Worm (Caenorhabditis elegans): ENCODE measurements around the gene rad-51.

rad-51 gene

DNA sequence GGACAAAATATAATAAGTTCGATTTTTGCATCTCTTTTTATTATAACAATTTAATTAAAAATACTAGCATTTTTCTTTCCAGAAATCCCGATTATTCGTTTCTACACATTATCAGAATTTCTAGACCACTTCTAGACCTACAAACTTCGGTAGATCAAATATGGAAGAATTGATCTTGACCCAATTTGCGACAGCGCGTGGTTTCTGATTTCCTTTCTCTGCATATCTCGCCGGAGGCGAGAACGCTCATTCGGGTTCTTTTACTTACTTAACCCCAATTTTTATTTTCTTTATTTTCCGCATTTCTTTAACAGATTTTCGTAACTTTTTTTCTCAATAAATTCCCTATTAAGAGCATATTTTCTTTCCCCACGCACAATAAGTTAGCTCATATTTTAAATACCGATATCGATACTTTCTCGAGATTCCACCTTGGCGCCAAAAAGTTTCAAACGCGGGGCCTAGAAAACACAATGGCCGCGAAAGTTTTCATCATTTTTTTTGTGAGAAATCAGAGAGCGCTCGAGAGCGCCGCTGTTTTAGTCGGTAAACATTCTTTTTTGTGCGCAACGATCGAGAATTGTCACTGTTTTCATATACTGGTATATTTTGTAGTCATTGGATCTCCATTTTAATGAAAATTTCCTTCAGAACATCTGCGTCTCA lies 41.5 kb downstream of the rad-51 start:
- TF ChIP-seq nhr-232 (tag; optimal IDR thresholded peaks at IDR 0.05): no peak
- TF ChIP-seq lin-11 (tag; optimal IDR thresholded peaks at IDR 0.05): no peak
- TF ChIP-seq ama-1 (optimal IDR thresholded peaks at IDR 0.05): no peak
- TF ChIP-seq ceh-22 (tag; optimal IDR thresholded peaks at IDR 0.05): no peak
- TF ChIP-seq hlh-15 (tag; optimal IDR thresholded peaks at IDR 0.05): no peak
- TF ChIP-seq fkh-10 (GFP tag; optimal IDR thresholded peaks at IDR 0.05): no peak
- TF ChIP-seq pros-1 (tag; optimal IDR thresholded peaks at IDR 0.05): no peak
- no peak for TF ChIP-seq pha-4 (tag; optimal IDR thresholded peaks at IDR 0.05)
- TF ChIP-seq nfya-1 (tag; optimal IDR thresholded peaks at IDR 0.05): no peak
- no peak for TF ChIP-seq ceh-34 (tag; optimal IDR thresholded peaks at IDR 0.05)
- no peak for TF ChIP-seq hlh-8 (tag; optimal IDR thresholded peaks at IDR 0.05)
- TF ChIP-seq dmd-4 (tag; optimal IDR thresholded peaks at IDR 0.05; ENCODE audit: borderline replicate concordance): no peak

DNA sequence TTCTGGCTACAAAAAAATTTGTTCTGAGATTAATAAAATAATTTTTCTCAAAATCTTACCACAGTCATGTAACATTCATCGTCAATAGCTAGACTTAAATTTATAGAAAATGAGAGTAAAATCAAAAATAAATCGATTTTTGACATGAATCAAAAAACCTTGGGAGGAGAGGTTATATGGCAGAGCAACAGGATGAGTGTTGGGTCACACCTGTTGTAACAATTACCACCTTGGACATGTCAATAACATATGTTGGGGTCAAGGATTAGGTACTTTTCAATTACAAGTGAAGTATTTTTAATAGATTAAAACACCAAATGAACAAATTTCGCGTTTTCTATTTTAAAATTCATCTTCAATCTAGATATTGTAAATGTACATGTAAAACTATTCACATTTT lies 42.4 kb downstream of the rad-51 start, which contains the start of gene lipl-7:
Gene lipl-7 (minus strand): TSS at position 165 of the 400 bp plus-strand sequence.
- TF ChIP-seq hlh-6 (tag; optimal IDR thresholded peaks at IDR 0.05): no peak
- TF ChIP-seq ttx-3 (tag; optimal IDR thresholded peaks at IDR 0.05): no peak
- no peak for TF ChIP-seq lim-6 (tag; optimal IDR thresholded peaks at IDR 0.05)
- TF ChIP-seq dmd-4 (tag; optimal IDR thresholded peaks at IDR 0.05; ENCODE audit: borderline replicate concordance): no peak
- TF ChIP-seq fkh-6 (tag; optimal IDR thresholded peaks at IDR 0.05): no peak
- no peak for TF ChIP-seq ceh-2 (tag; optimal IDR thresholded peaks at IDR 0.05)
- TF ChIP-seq pag-3 (tag; optimal IDR thresholded peaks at IDR 0.05; ENCODE audit: borderline replicate concordance): no peak
- TF ChIP-seq eyg-1 (tag; optimal IDR thresholded peaks at IDR 0.05): no peak
- no peak for TF ChIP-seq mec-3 (tag; optimal IDR thresholded peaks at IDR 0.05; ENCODE audit: borderline replicate concordance)
- no peak for TF ChIP-seq pros-1 (tag; optimal IDR thresholded peaks at IDR 0.05)

DNA sequence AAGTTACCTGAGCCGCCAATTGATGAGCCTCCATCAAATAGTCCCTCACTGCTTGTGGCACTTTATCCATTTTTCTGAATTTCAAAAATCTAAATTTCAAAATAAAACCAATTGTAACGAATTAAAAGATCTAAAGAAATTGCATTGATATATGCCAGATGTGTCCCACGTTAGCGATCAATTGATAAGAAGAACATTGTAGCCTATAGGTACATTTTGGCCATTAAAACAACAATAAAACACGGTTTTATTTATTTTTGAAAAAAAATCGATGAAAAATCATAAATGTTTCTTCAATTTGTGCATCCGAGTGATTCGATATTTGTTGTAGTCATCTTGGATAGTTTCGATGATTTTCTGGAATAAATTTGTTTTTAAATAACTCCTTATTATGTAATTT lies 45.0 kb downstream of the rad-51 start, which contains the start of gene ech-8:
Gene ech-8 (minus strand): TSS at position 132 of the 400 bp plus-strand sequence.
- TF ChIP-seq nhr-11 (tag; optimal IDR thresholded peaks at IDR 0.05) (no peak), elt-2 (tag; optimal IDR thresholded peaks at IDR 0.05) (peak; percentile 44), F13H6.1 (tag; optimal IDR thresholded peaks at IDR 0.05) (no peak), ceh-30 (tag; optimal IDR thresholded peaks at IDR 0.05) (no peak), dmd-4 (tag; optimal IDR thresholded peaks at IDR 0.05; ENCODE audit: borderline replicate concordance) (no peak), zip-5 (tag; optimal IDR thresholded peaks at IDR 0.05) (no peak), ceh-24 (tag; optimal IDR thresholded peaks at IDR 0.05) (no peak), fkh-6 (tag; optimal IDR thresholded peaks at IDR 0.05) (no peak)

DNA sequence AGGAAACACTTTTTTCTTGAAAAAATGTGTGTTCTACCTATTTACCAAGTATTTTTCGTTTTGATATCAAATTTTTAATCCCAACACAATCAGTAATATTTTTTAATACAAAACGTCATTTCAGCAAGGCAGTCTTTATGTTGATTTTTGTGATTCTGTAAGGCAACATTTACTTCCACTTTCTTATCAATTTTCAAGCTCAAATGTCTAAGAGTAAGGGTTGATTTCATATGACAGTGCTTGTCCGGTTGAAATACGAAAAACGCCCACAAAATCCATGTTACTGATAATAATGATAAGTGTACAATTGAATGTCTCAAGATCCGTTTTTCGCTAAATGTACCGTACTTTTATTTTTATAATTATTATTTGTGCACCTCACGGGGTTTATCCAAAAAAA lies 47.9 kb downstream of the rad-51 start:
- TF ChIP-seq elt-4 (tag; optimal IDR thresholded peaks at IDR 0.05) (no peak), ama-1 (optimal IDR thresholded peaks at IDR 0.05) (no peak), unc-3 (GFP tag; conservative IDR thresholded peaks at IDR 0.05) (no peak), unc-3 (tag; optimal IDR thresholded peaks at IDR 0.05) (no peak), hlh-13 (GFP tag; optimal IDR thresholded peaks at IDR 0.05) (no peak), lim-6 (tag; optimal IDR thresholded peaks at IDR 0.05) (no peak), ref-2 (tag; optimal IDR thresholded peaks at IDR 0.05) (no peak), rnt-1 (tag; optimal IDR thresholded peaks at IDR 0.05) (no peak), pqm-1 (tag; optimal IDR thresholded peaks at IDR 0.05) (no peak), ztf-16 (tag; optimal IDR thresholded peaks at IDR 0.05) (no peak), ceh-34 (tag; optimal IDR thresholded peaks at IDR 0.05) (no peak), ttx-3 (tag; optimal IDR thresholded peaks at IDR 0.05) (no peak), K09A11.1 (tag; optimal IDR thresholded peaks at IDR 0.05; ENCODE audit: insufficient read depth) (no peak), pros-1 (tag; optimal IDR thresholded peaks at IDR 0.05) (no peak)

Measured in whole organism, late embryonic.